Fruit fly (Drosophila melanogaster) whole organism, embryonic: ENCODE measurements around the gene HDAC1.

Experiments used
- Atf-2 ChIP-seq: fragments of 200-800 bp; sonication (Bioruptor generic); optimal IDR thresholded peaks from 2 replicates; lab custom pipeline; 2016; ENCODE audit warnings: missing biosample characterization, missing genetic modification characterization
- Blimp-1 ChIP-seq: fragments of 200-800 bp; sonication (Bioruptor generic); optimal IDR thresholded peaks from 3 replicates; lab custom pipeline; 2018; ENCODE audit warnings: missing biosample characterization, missing genetic modification characterization, mild to moderate bottlenecking, moderate library complexity, missing genetic modification reagents
- CG10543 ChIP-seq: fragments of 200-800 bp; sonication (Bioruptor generic); optimal IDR thresholded peaks from 3 replicates; lab custom pipeline; 2017; ENCODE audit warnings: missing biosample characterization, mild to moderate bottlenecking, missing genetic modification characterization, moderate library complexity
- CG12659 ChIP-seq: fragments of 200-800 bp; sonication (Bioruptor generic); optimal IDR thresholded peaks from 3 replicates; lab custom pipeline; 2017; ENCODE audit warnings: mild to moderate bottlenecking, missing biosample characterization, missing genetic modification reagents, missing genetic modification characterization
- CG12769 ChIP-seq: fragments of 200-800 bp; sonication (Bioruptor generic); optimal IDR thresholded peaks from 2 replicates; lab custom pipeline; 2019; ENCODE audit warnings: missing biosample characterization, mild to moderate bottlenecking, missing genetic modification characterization, moderate library complexity
- CG13424 ChIP-seq: fragments of 200-800 bp; sonication (Bioruptor generic); optimal IDR thresholded peaks from 2 replicates; lab custom pipeline; 2019; ENCODE audit warnings: missing biosample characterization, mild to moderate bottlenecking, missing genetic modification characterization, moderate library complexity
- CG14014 ChIP-seq: fragments of 200-800 bp; sonication (Bioruptor generic); IDR thresholded peaks from 2 replicates; pipeline ENCODE4 v1.3.6; 2022; ENCODE audit warnings: missing biosample characterization, missing genetic modification characterization
- CG1529 ChIP-seq: fragments of 200-800 bp; sonication (Bioruptor generic); optimal IDR thresholded peaks from 3 replicates; lab custom pipeline; 2018; ENCODE audit warnings: missing biosample characterization, missing genetic modification characterization
- CG1602 ChIP-seq: fragments of 200-800 bp; sonication (Bioruptor generic); optimal IDR thresholded peaks from 3 replicates; lab custom pipeline; 2016; ENCODE audit warnings: missing biosample characterization, missing genetic modification characterization
- CG18476 ChIP-seq: fragments of 200-800 bp; sonication (Bioruptor generic); optimal IDR thresholded peaks from 2 replicates; lab custom pipeline; 2016; ENCODE audit warnings: missing biosample characterization, mild to moderate bottlenecking, missing genetic modification characterization
- CG34376 ChIP-seq: fragments of 200-800 bp; sonication (Bioruptor generic); optimal IDR thresholded peaks from 2 replicates; lab custom pipeline; 2018; ENCODE audit warnings: missing biosample characterization, mild to moderate bottlenecking, missing genetic modification characterization
- CG3995 ChIP-seq: fragments of 200-800 bp; sonication (Bioruptor generic); optimal IDR thresholded peaks from 3 replicates; lab custom pipeline; 2016; ENCODE audit warnings: missing biosample characterization, missing genetic modification characterization
- CG43689 ChIP-seq: fragments of 200-800 bp; sonication (Bioruptor generic); IDR thresholded peaks from 2 replicates; pipeline ENCODE4 v1.3.6; 2022; ENCODE audit warnings: missing biosample characterization, missing genetic modification characterization
- CG5180 ChIP-seq: fragments of 200-800 bp; sonication (Bioruptor generic); optimal IDR thresholded peaks from 3 replicates; lab custom pipeline; 2017; ENCODE audit warnings: missing biosample characterization, missing genetic modification characterization, mild to moderate bottlenecking, moderate library complexity, missing genetic modification reagents
- CG6791 ChIP-seq: fragments of 200-800 bp; sonication (Bioruptor generic); IDR thresholded peaks from 3 replicates; pipeline ENCODE4 v1.3.6; 2022; ENCODE audit warnings: missing biosample characterization, missing genetic modification characterization; ENCODE audit not compliant: partially characterized antibody
- CG8089 ChIP-seq: fragments of 200-800 bp; sonication (Bioruptor generic); optimal IDR thresholded peaks from 3 replicates; lab custom pipeline; 2016; ENCODE audit warnings: missing biosample characterization, missing genetic modification characterization
- Chrac-16 ChIP-seq: fragments of 200-800 bp; sonication (Bioruptor generic); optimal IDR thresholded peaks from 3 replicates; lab custom pipeline; 2016; ENCODE audit warnings: missing biosample characterization, missing genetic modification characterization
- CrebB ChIP-seq: fragments of 200-800 bp; sonication (Bioruptor generic); optimal IDR thresholded peaks from 3 replicates; lab custom pipeline; 2018; ENCODE audit warnings: missing biosample characterization, mild to moderate bottlenecking, missing genetic modification characterization
- D19B ChIP-seq: fragments of 200-800 bp; sonication (Bioruptor generic); optimal IDR thresholded peaks from 2 replicates; lab custom pipeline; 2017; ENCODE audit warnings: missing biosample characterization, mild to moderate bottlenecking, missing genetic modification characterization
- Doc2 ChIP-seq: fragments of 200-800 bp; sonication (Bioruptor generic); IDR thresholded peaks from 2 replicates; pipeline ENCODE4 v1.3.6; 2022; ENCODE audit warnings: missing biosample characterization, missing genetic modification characterization
- Fer2 ChIP-seq: fragments of 200-800 bp; sonication (Bioruptor generic); optimal IDR thresholded peaks from 2 replicates; lab custom pipeline; 2018; ENCODE audit warnings: missing biosample characterization, mild to moderate bottlenecking, missing genetic modification characterization, moderate library complexity
- MBD-R2 ChIP-seq: fragments of 200-800 bp; sonication (Bioruptor generic); IDR thresholded peaks from 2 replicates; pipeline ENCODE4 v1.3.6; 2022; ENCODE audit warnings: missing biosample characterization, missing genetic modification characterization
- Mad ChIP-seq: fragments of 200-800 bp; sonication (Bioruptor generic); optimal IDR thresholded peaks from 2 replicates; lab custom pipeline; 2016; ENCODE audit warnings: missing biosample characterization, missing genetic modification characterization
- Med ChIP-seq: fragments of 200-800 bp; sonication (Bioruptor generic); peaks from one replicate; lab custom pipeline; 2016; ENCODE audit warnings: missing biosample characterization, missing genetic modification characterization, mild to moderate bottlenecking, inconsistent platforms, moderate library complexity
- Mrtf ChIP-seq: fragments of 200-800 bp; sonication (Bioruptor generic); IDR thresholded peaks from 3 replicates; pipeline ENCODE4 v1.3.6; 2022; ENCODE audit warnings: missing biosample characterization, missing genetic modification characterization
- Nf-YA ChIP-seq: fragments of 200-800 bp; sonication (Bioruptor generic); IDR thresholded peaks from 2 replicates; pipeline ENCODE4 v1.3.6; 2022; ENCODE audit warnings: missing biosample characterization, missing genetic modification characterization
- Oli ChIP-seq: fragments of 200-800 bp; sonication (Bioruptor generic); optimal IDR thresholded peaks from 2 replicates; lab custom pipeline; 2018; ENCODE audit warnings: missing biosample characterization, mild to moderate bottlenecking, missing genetic modification characterization, moderate library complexity
- Opbp ChIP-seq: fragments of 200-800 bp; sonication (Bioruptor generic); IDR thresholded peaks from 3 replicates; pipeline ENCODE4 v1.3.6; 2022; ENCODE audit warnings: missing biosample characterization, missing genetic modification characterization; ENCODE audit not compliant: partially characterized antibody
- Poxn ChIP-seq: fragments of 200-800 bp; sonication (Bioruptor generic); IDR thresholded peaks from 2 replicates; pipeline ENCODE4 v1.3.6; 2022; ENCODE audit warnings: missing biosample characterization, missing genetic modification characterization
- Sry-β ChIP-seq: fragments of 200-800 bp; sonication (Bioruptor generic); optimal IDR thresholded peaks from 2 replicates; lab custom pipeline; 2018; ENCODE audit warnings: missing biosample characterization, mild to moderate bottlenecking, missing genetic modification characterization, moderate library complexity
- caup ChIP-seq: fragments of 200-800 bp; sonication (Bioruptor generic); optimal IDR thresholded peaks from 3 replicates; lab custom pipeline; 2017; ENCODE audit warnings: missing biosample characterization, mild to moderate bottlenecking, missing genetic modification characterization, moderate library complexity; ENCODE audit not compliant: severe bottlenecking
- chm ChIP-seq: fragments of 200-800 bp; sonication (Bioruptor generic); IDR thresholded peaks from 2 replicates; pipeline ENCODE4 v1.3.6; 2022; ENCODE audit warnings: missing biosample characterization, missing genetic modification characterization
- ci ChIP-seq: fragments of 200-800 bp; sonication (Bioruptor generic); IDR thresholded peaks from 3 replicates; pipeline ENCODE4 v1.3.6; 2022; ENCODE audit warnings: missing biosample characterization, missing genetic modification characterization
- cwo ChIP-seq: fragments of 200-800 bp; sonication (Bioruptor generic); optimal IDR thresholded peaks from 3 replicates; lab custom pipeline; 2017; ENCODE audit warnings: missing biosample characterization, missing genetic modification characterization, mild to moderate bottlenecking, moderate library complexity, missing genetic modification reagents
- dan ChIP-seq: fragments of 200-800 bp; sonication (Bioruptor generic); IDR thresholded peaks from 2 replicates; pipeline ENCODE4 v1.3.6; 2022; ENCODE audit warnings: missing biosample characterization, missing genetic modification characterization
- danr ChIP-seq: fragments of 200-800 bp; sonication (Bioruptor generic); IDR thresholded peaks from 2 replicates; pipeline ENCODE4 v1.3.6; 2022; ENCODE audit warnings: missing biosample characterization, missing genetic modification characterization
- dati ChIP-seq: fragments of 200-800 bp; sonication (Bioruptor generic); IDR thresholded peaks from 2 replicates; pipeline ENCODE4 v1.3.6; 2022; ENCODE audit warnings: missing biosample characterization, missing genetic modification characterization
- en ChIP-seq: fragments of 200-800 bp; sonication (Bioruptor generic); optimal IDR thresholded peaks from 2 replicates; lab custom pipeline; 2016; ENCODE audit warnings: missing biosample characterization, missing genetic modification characterization
- ewg ChIP-seq: fragments of 200-800 bp; sonication (Bioruptor generic); optimal IDR thresholded peaks from 3 replicates; lab custom pipeline; 2017; ENCODE audit warnings: mild to moderate bottlenecking, missing biosample characterization, missing genetic modification reagents, missing genetic modification characterization
- grau ChIP-seq: fragments of 200-800 bp; optimal IDR thresholded peaks from 3 replicates; lab custom pipeline; 2019; ENCODE audit warnings: missing biosample characterization, mild to moderate bottlenecking, missing genetic modification characterization, moderate library complexity
- insv ChIP-seq, 2 experiments: fragments of 200-800 bp; sonication (Bioruptor generic); optimal IDR thresholded peaks; 3 replicates each; lab custom pipeline; 2016 to 2018; ENCODE audit warnings: missing biosample characterization in 2 of 2, missing genetic modification characterization in 2 of 2
- mam ChIP-seq: fragments of 200-800 bp; sonication (Bioruptor generic); optimal IDR thresholded peaks from 3 replicates; lab custom pipeline; 2016; ENCODE audit warnings: missing biosample characterization, missing genetic modification characterization
- mirr ChIP-seq: fragments of 200-800 bp; sonication (Bioruptor generic); optimal IDR thresholded peaks from 3 replicates; lab custom pipeline; 2018; ENCODE audit warnings: missing biosample characterization, mild to moderate bottlenecking, missing genetic modification characterization
- nau ChIP-seq: fragments of 200-800 bp; sonication (Bioruptor generic); optimal IDR thresholded peaks from 3 replicates; lab custom pipeline; 2017; ENCODE audit warnings: missing biosample characterization, mild to moderate bottlenecking, missing genetic modification characterization, missing genetic modification reagents
- pfk ChIP-seq: fragments of 200-800 bp; sonication (Bioruptor generic); optimal IDR thresholded peaks from 2 replicates; lab custom pipeline; 2018; ENCODE audit warnings: missing biosample characterization, mild to moderate bottlenecking, missing genetic modification characterization, moderate library complexity
- pzg ChIP-seq: fragments of 200-800 bp; sonication (Bioruptor generic); optimal IDR thresholded peaks from 3 replicates; lab custom pipeline; 2018; ENCODE audit warnings: missing biosample characterization, mild to moderate bottlenecking, missing genetic modification characterization, moderate library complexity
- tap ChIP-seq: fragments of 200-800 bp; optimal IDR thresholded peaks from 3 replicates; lab custom pipeline; 2019; ENCODE audit warnings: missing biosample characterization, mild to moderate bottlenecking, missing genetic modification characterization, moderate library complexity
- unc-4 ChIP-seq: fragments of 200-800 bp; sonication (Bioruptor generic); IDR thresholded peaks from 2 replicates; pipeline ENCODE4 v1.3.6; 2022; ENCODE audit warnings: missing biosample characterization, missing genetic modification characterization; ENCODE audit not compliant: partially characterized antibody

Gene HDAC1

dm6 chr3L:4624371-4625154, 2.0 kb upstream of the HDAC1 start (continued):
- no peak for TF ChIP-seq unc-4 (GFP tag; lab: Robert Waterston, UW)
- peak; percentile 72 for TF ChIP-seq chm (GFP tag; lab: Robert Waterston, UW)
- TF ChIP-seq CG14014 (GFP tag; lab: Robert Waterston, UW), result peak; percentile 88
- TF ChIP-seq en (GFP tag; lab: Kevin White, UChicago), result peak; percentile 68
- peak; percentile 88 for TF ChIP-seq ewg (GFP tag; lab: Kevin White, UChicago)
- TF ChIP-seq MBD-R2 (GFP tag; lab: Robert Waterston, UW), result peak; percentile 66; the same call in 1 of the 2 replicates
- peak; percentile 96 for TF ChIP-seq Med
- peak; percentile 80 for TF ChIP-seq CG10543
- TF ChIP-seq Doc2 (GFP tag; lab: Robert Waterston, UW), result peak; percentile 56; the same call in 1 of the 2 replicates
- TF ChIP-seq Mrtf, result peak; percentile 83; the same call in 2 of the 3 replicates
- peak in 1 of 2 experiments; percentile 41 for TF ChIP-seq insv (GFP tag; optimal IDR thresholded peaks at IDR 0.05; lab: Kevin White, UChicago)
- peak; percentile 82 for TF ChIP-seq nau (GFP tag; lab: Kevin White, UChicago)
- peak; percentile 81 for TF ChIP-seq Chrac-16 (GFP tag; lab: Kevin White, UChicago)
- peak; percentile 87 for TF ChIP-seq CG12659 (GFP tag; lab: Kevin White, UChicago)
- TF ChIP-seq tap, result peak; percentile 85
- TF ChIP-seq pzg (GFP tag; lab: Kevin White, UChicago), result no peak
- no peak for TF ChIP-seq Opbp (GFP tag; lab: Robert Waterston, UW)
- TF ChIP-seq grau, result peak; percentile 98
- TF ChIP-seq caup (GFP tag; lab: Kevin White, UChicago), result peak; percentile 85
- peak; percentile 87 for TF ChIP-seq CG1602 (GFP tag; lab: Kevin White, UChicago)
- peak; percentile 84 for TF ChIP-seq cwo (GFP tag; lab: Kevin White, UChicago)
- TF ChIP-seq ci, result peak; percentile 85; the same call in 2 of the 3 replicates
- peak; percentile 44 for TF ChIP-seq dati (GFP tag; lab: Robert Waterston, UW)
- peak; percentile 87 for TF ChIP-seq Blimp-1 (GFP tag; lab: Kevin White, UChicago)
- TF ChIP-seq CG8089 (GFP tag; lab: Kevin White, UChicago), result peak; percentile 82
- TF ChIP-seq dan (GFP tag; lab: Robert Waterston, UW), result peak; percentile 45; the same call in 1 of the 2 replicates
- peak; percentile 93 for TF ChIP-seq mam (GFP tag; lab: Kevin White, UChicago)
- TF ChIP-seq danr (GFP tag; lab: Robert Waterston, UW), result peak; percentile 80
- peak; percentile 38 for TF ChIP-seq mirr (GFP tag; lab: Kevin White, UChicago)
- peak; percentile 71 for TF ChIP-seq D19B (GFP tag; lab: Kevin White, UChicago)
- TF ChIP-seq CG12769, result peak; percentile 79
- TF ChIP-seq CG3995 (GFP tag; lab: Kevin White, UChicago), result peak; percentile 59
- TF ChIP-seq pfk (GFP tag; lab: Kevin White, UChicago), result no peak
- peak; percentile 94 for TF ChIP-seq CG13424 (tag; lab: Kevin White, UChicago)
- TF ChIP-seq Mad (GFP tag; lab: Kevin White, UChicago), result peak; percentile 57
- TF ChIP-seq Fer2 (tag; lab: Kevin White, UChicago), result peak; percentile 77
- TF ChIP-seq CG5180 (GFP tag; lab: Kevin White, UChicago), result peak; percentile 78
- TF ChIP-seq CrebB, result peak; percentile 61
- 0 out of 2 replicates have a peak, but pooled peaks have one; percentile 11 for TF ChIP-seq Poxn (GFP tag; lab: Robert Waterston, UW)
- TF ChIP-seq CG34376 (GFP tag; lab: Kevin White, UChicago), result peak; percentile 45
- TF ChIP-seq Sry-β (GFP tag; lab: Kevin White, UChicago), result no peak
- TF ChIP-seq Oli (tag; lab: Kevin White, UChicago), result peak; percentile 93
- TF ChIP-seq CG6791 (GFP tag; lab: Robert Waterston, UW), result no peak
- peak; percentile 83 for TF ChIP-seq CG18476 (GFP tag; lab: Kevin White, UChicago)
- TF ChIP-seq CG43689 (GFP tag; lab: Robert Waterston, UW), result peak; percentile 74
- TF ChIP-seq CG1529 (GFP tag; lab: Kevin White, UChicago), result peak; percentile 77
- TF ChIP-seq Nf-YA (GFP tag; lab: Robert Waterston, UW), result peak; percentile 82
- TF ChIP-seq Atf-2 (GFP tag; lab: Kevin White, UChicago), result peak; percentile 89
